Fruit fly (Drosophila melanogaster): ENCODE data around the gene CG46426.

The CG46426 gene

dm6 chr2L:11806701-11807674 lies 35.6 kb upstream of the CG46426 start (continued):
- no peak for TF ChIP-seq CG32767 (GFP tag; IDR thresholded peaks at IDR 0.05)
- no peak for TF ChIP-seq CG9609 (GFP tag; optimal IDR thresholded peaks at IDR 0.05)
- TF ChIP-seq fd102C (GFP tag; optimal IDR thresholded peaks at IDR 0.05), result no peak
- no peak for TF ChIP-seq croc (GFP tag; conservative IDR thresholded peaks at IDR 0.05)
- peak; percentile 6 for TF ChIP-seq CG12659 (GFP tag; optimal IDR thresholded peaks at IDR 0.05)
- TF ChIP-seq CG14050 (GFP tag; IDR thresholded peaks at IDR 0.05), result no peak
- TF ChIP-seq CG6854 (GFP tag; optimal IDR thresholded peaks at IDR 0.05), result no peak
- no peak for TF ChIP-seq CG11560 (tag; IDR thresholded peaks at IDR 0.05)
- TF ChIP-seq ERR (GFP tag; optimal IDR thresholded peaks at IDR 0.05), result peak; percentile 15
- no peak for TF ChIP-seq maf-S (GFP tag; optimal IDR thresholded peaks at IDR 0.05)
- TF ChIP-seq CHES-1-like (GFP tag; optimal IDR thresholded peaks at IDR 0.05), result peak; percentile 24
- no peak for TF ChIP-seq gsb (GFP tag; IDR thresholded peaks at IDR 0.05)
- no peak for TF ChIP-seq BEAF-32 (GFP tag; optimal IDR thresholded peaks at IDR 0.05)
- TF ChIP-seq HmgD (GFP tag; optimal IDR thresholded peaks at IDR 0.05), result no peak
- no peak for TF ChIP-seq chif (GFP tag; optimal IDR thresholded peaks at IDR 0.05)
- no peak for TF ChIP-seq pan (optimal IDR thresholded peaks at IDR 0.05)
- TF ChIP-seq pan (GFP tag; optimal IDR thresholded peaks at IDR 0.05 in 1 of 2, IDR thresholded peaks at IDR 0.05 in 1 of 2), result no peak
- no peak for TF ChIP-seq CG7271 (tag; optimal IDR thresholded peaks at IDR 0.05)
- no peak for TF ChIP-seq CG4730 (GFP tag; IDR thresholded peaks at IDR 0.05)
- no peak for TF ChIP-seq lab (GFP tag; optimal IDR thresholded peaks at IDR 0.05)
- TF ChIP-seq Mad (GFP tag; optimal IDR thresholded peaks at IDR 0.05), result no peak
- no peak for TF ChIP-seq kah (GFP tag; optimal IDR thresholded peaks at IDR 0.05)
- peak; percentile 22 for TF ChIP-seq scrt (GFP tag; optimal IDR thresholded peaks at IDR 0.05)
- no peak for TF ChIP-seq CG7928 (GFP tag; optimal IDR thresholded peaks at IDR 0.05)
- TF ChIP-seq Rx (GFP tag; IDR thresholded peaks at IDR 0.05), result no peak
- TF ChIP-seq CG9437 (GFP tag; optimal IDR thresholded peaks at IDR 0.05), result peak; percentile 82
- TF ChIP-seq CG10274 (GFP tag; optimal IDR thresholded peaks at IDR 0.05), result no peak
- no peak for TF ChIP-seq Dref (GFP tag; IDR thresholded peaks at IDR 0.05)
- TF ChIP-seq CG12219 (GFP tag; optimal IDR thresholded peaks at IDR 0.05), result no peak
- peak; percentile 17; the same call in 1 of the 3 replicates for TF ChIP-seq otp (GFP tag; IDR thresholded peaks at IDR 0.05)
- no peak for TF ChIP-seq CG1233 (GFP tag; optimal IDR thresholded peaks at IDR 0.05)
- peak; percentile 3 for TF ChIP-seq Antp (GFP tag; optimal IDR thresholded peaks at IDR 0.05)
- TF ChIP-seq sr (GFP tag; IDR thresholded peaks at IDR 0.05), result no peak
- TF ChIP-seq Lim3 (GFP tag; IDR thresholded peaks at IDR 0.05), result no peak
- TF ChIP-seq CG13287 (GFP tag; IDR thresholded peaks at IDR 0.05; ENCODE audit: partially characterized antibody), result peak; percentile 23; the same call in 1 of the 2 replicates
- no peak for TF ChIP-seq HLHmδ (GFP tag; optimal IDR thresholded peaks at IDR 0.05)
- TF ChIP-seq Side (GFP tag; optimal IDR thresholded peaks at IDR 0.05), result no peak
- TF ChIP-seq CG14710 (tag; optimal IDR thresholded peaks at IDR 0.05), result no peak
- TF ChIP-seq Abd-B (GFP tag; optimal IDR thresholded peaks at IDR 0.05), result no peak
- TF ChIP-seq gsb-n (tag; optimal IDR thresholded peaks at IDR 0.05), result no peak
- TF ChIP-seq Xrp1 (GFP tag; IDR thresholded peaks at IDR 0.05), result no peak
- TF ChIP-seq CG1792 (GFP tag; optimal IDR thresholded peaks at IDR 0.05), result no peak
- 0 out of 2 replicates have a peak, but pooled peaks have one; percentile 8 for TF ChIP-seq wdn (GFP tag; IDR thresholded peaks at IDR 0.05)
- TF ChIP-seq CG10431 (GFP tag; optimal IDR thresholded peaks at IDR 0.05), result no peak
- TF ChIP-seq CG17568 (GFP tag; optimal IDR thresholded peaks at IDR 0.05), result no peak
- no peak for TF ChIP-seq D19A (tag; optimal IDR thresholded peaks at IDR 0.05)
- no peak for TF ChIP-seq CG2889 (GFP tag; IDR thresholded peaks at IDR 0.05)
- TF ChIP-seq chm (GFP tag; IDR thresholded peaks at IDR 0.05), result no peak
- no peak for TF ChIP-seq prd (optimal IDR thresholded peaks at IDR 0.05)
- no peak for TF ChIP-seq prd (GFP tag; IDR thresholded peaks at IDR 0.05)
